Fruit fly (Drosophila melanogaster) whole organism, embryonic: ENCODE results near the gene Vha68-3.

ENCODE experiments used
- ATbp ChIP-seq: fragments of 200-800 bp; sonication (Bioruptor generic); optimal IDR thresholded peaks from 2 replicates; lab custom pipeline; 2017; ENCODE audit warnings: missing biosample characterization, mild to moderate bottlenecking, missing genetic modification characterization, missing genetic modification reagents
- B-H1 ChIP-seq: fragments of 200-800 bp; sonication (Bioruptor generic); IDR thresholded peaks from 3 replicates; pipeline ENCODE4 v1.3.6; 2022; ENCODE audit warnings: missing biosample characterization, missing genetic modification characterization
- CG11247 ChIP-seq: fragments of 200-800 bp; sonication (Bioruptor generic); IDR thresholded peaks from 2 replicates; pipeline ENCODE4 v1.3.6; 2022; ENCODE audit warnings: missing biosample characterization, missing genetic modification characterization
- CG11456 ChIP-seq: fragments of 200-800 bp; sonication (Bioruptor generic); IDR thresholded peaks from 3 replicates; pipeline ENCODE4 v1.3.6; 2022; ENCODE audit warnings: missing biosample characterization, missing genetic modification characterization
- CG14710 ChIP-seq: fragments of 200-800 bp; sonication (Bioruptor generic); optimal IDR thresholded peaks from 3 replicates; lab custom pipeline; 2019; ENCODE audit warnings: missing biosample characterization, mild to moderate bottlenecking, missing genetic modification characterization, moderate library complexity
- CG15073 ChIP-seq: fragments of 200-800 bp; sonication (Bioruptor generic); optimal IDR thresholded peaks from 2 replicates; lab custom pipeline; 2016; ENCODE audit warnings: missing biosample characterization, missing genetic modification characterization
- CG15514 ChIP-seq: fragments of 200-800 bp; sonication (Bioruptor generic); optimal IDR thresholded peaks from 3 replicates; lab custom pipeline; 2017; ENCODE audit warnings: missing biosample characterization, missing genetic modification characterization, mild to moderate bottlenecking, moderate library complexity, missing genetic modification reagents
- CG2202 ChIP-seq: fragments of 200-800 bp; sonication (Bioruptor generic); optimal IDR thresholded peaks from 2 replicates; lab custom pipeline; 2018; ENCODE audit warnings: missing biosample characterization, mild to moderate bottlenecking, missing genetic modification characterization
- CG30431 ChIP-seq: fragments of 200-800 bp; sonication (Bioruptor generic); optimal IDR thresholded peaks from 2 replicates; lab custom pipeline; 2017; ENCODE audit warnings: missing biosample characterization, missing genetic modification characterization
- CG3281 ChIP-seq: fragments of 200-800 bp; sonication (Bioruptor generic); optimal IDR thresholded peaks from 3 replicates; lab custom pipeline; 2017; ENCODE audit warnings: missing biosample characterization, mild to moderate bottlenecking, missing genetic modification characterization
- CG4617 ChIP-seq: fragments of 200-800 bp; sonication (Bioruptor generic); optimal IDR thresholded peaks from 3 replicates; lab custom pipeline; 2016; ENCODE audit warnings: missing biosample characterization, missing genetic modification characterization, borderline replicate concordance
- CG6854 ChIP-seq: fragments of 200-800 bp; sonication (Bioruptor generic); optimal IDR thresholded peaks from 3 replicates; lab custom pipeline; 2017; ENCODE audit warnings: missing biosample characterization, mild to moderate bottlenecking, missing genetic modification characterization
- CG7839 ChIP-seq: fragments of 200-800 bp; sonication (Bioruptor generic); optimal IDR thresholded peaks from 3 replicates; lab custom pipeline; 2018; ENCODE audit warnings: missing biosample characterization, mild to moderate bottlenecking, missing genetic modification characterization, moderate library complexity
- CG8089 ChIP-seq: fragments of 200-800 bp; sonication (Bioruptor generic); optimal IDR thresholded peaks from 3 replicates; lab custom pipeline; 2016; ENCODE audit warnings: missing biosample characterization, missing genetic modification characterization
- CG8478 ChIP-seq: fragments of >200 bp; optimal IDR thresholded peaks from 2 replicates; lab custom pipeline; 2018
- CoRest ChIP-seq: fragments of 200-800 bp; sonication (Bioruptor generic); optimal IDR thresholded peaks from 3 replicates; lab custom pipeline; 2018; ENCODE audit warnings: missing biosample characterization, mild to moderate bottlenecking, missing genetic modification characterization, moderate library complexity
- CrebB ChIP-seq: fragments of 200-800 bp; sonication (Bioruptor generic); optimal IDR thresholded peaks from 3 replicates; lab custom pipeline; 2018; ENCODE audit warnings: missing biosample characterization, mild to moderate bottlenecking, missing genetic modification characterization
- D ChIP-seq, 2 experiments: fragments of 200-800 bp in 1 of 2; fragments of >200 bp in 1 of 2; sonication (Bioruptor generic) in 1 of 2; optimal IDR thresholded peaks; 2 replicates in 1 of 2; 3 replicates in 1 of 2; lab custom pipeline; 2017; ENCODE audit warnings: mild to moderate bottlenecking in 1 of 2, missing biosample characterization in 1 of 2, missing genetic modification characterization in 1 of 2, missing genetic modification reagents in 1 of 2
- E2f2 ChIP-seq: fragments of 200-800 bp; sonication (Bioruptor generic); IDR thresholded peaks from 2 replicates; pipeline ENCODE4 v1.3.6; 2022; ENCODE audit warnings: missing biosample characterization, missing genetic modification characterization
- Hey ChIP-seq: fragments of 200-800 bp; sonication (Bioruptor generic); optimal IDR thresholded peaks from 3 replicates; lab custom pipeline; 2018; ENCODE audit warnings: missing biosample characterization, mild to moderate bottlenecking, missing genetic modification characterization
- HmgD ChIP-seq: fragments of 200-800 bp; sonication (Bioruptor generic); optimal IDR thresholded peaks from 3 replicates; lab custom pipeline; 2016; ENCODE audit warnings: missing biosample characterization, missing genetic modification characterization
- Hr51 ChIP-seq, 2 experiments: fragments of 200-800 bp; sonication (Bioruptor generic); optimal IDR thresholded peaks; 2 replicates in 1 of 2; 3 replicates in 1 of 2; lab custom pipeline; 2016 to 2018; ENCODE audit warnings: missing biosample characterization in 2 of 2, missing genetic modification characterization in 2 of 2, mild to moderate bottlenecking in 1 of 2, moderate library complexity in 1 of 2
- Max ChIP-seq: fragments of 200-800 bp; sonication (Bioruptor generic); optimal IDR thresholded peaks from 2 replicates; lab custom pipeline; 2016; ENCODE audit warnings: missing biosample characterization, mild to moderate bottlenecking, missing genetic modification characterization
- Opbp ChIP-seq: fragments of 200-800 bp; sonication (Bioruptor generic); IDR thresholded peaks from 3 replicates; pipeline ENCODE4 v1.3.6; 2022; ENCODE audit warnings: missing biosample characterization, missing genetic modification characterization; ENCODE audit not compliant: partially characterized antibody
- Optix ChIP-seq: fragments of 200-800 bp; sonication (Bioruptor generic); IDR thresholded peaks from 3 replicates; pipeline ENCODE4 v1.3.6; 2022; ENCODE audit warnings: missing biosample characterization, missing genetic modification characterization
- YL-1 ChIP-seq: fragments of 200-800 bp; sonication (Bioruptor generic); optimal IDR thresholded peaks from 3 replicates; lab custom pipeline; 2017; ENCODE audit warnings: missing biosample characterization, mild to moderate bottlenecking, missing genetic modification characterization
- aop ChIP-seq: fragments of 200-800 bp; sonication (Bioruptor generic); IDR thresholded peaks from 2 replicates; pipeline ENCODE4 v1.3.6; 2022; ENCODE audit warnings: missing biosample characterization, missing genetic modification characterization
- dan ChIP-seq: fragments of 200-800 bp; sonication (Bioruptor generic); IDR thresholded peaks from 2 replicates; pipeline ENCODE4 v1.3.6; 2022; ENCODE audit warnings: missing biosample characterization, missing genetic modification characterization
- disco-r ChIP-seq: fragments of 200-800 bp; sonication (Bioruptor generic); optimal IDR thresholded peaks from 2 replicates; lab custom pipeline; 2016; ENCODE audit warnings: missing biosample characterization, missing genetic modification characterization
- dm ChIP-seq: fragments of 200-800 bp; sonication (Bioruptor generic); optimal IDR thresholded peaks from 3 replicates; lab custom pipeline; 2016; ENCODE audit warnings: missing biosample characterization, missing genetic modification characterization
- dpn ChIP-seq, 2 experiments: fragments of 200-800 bp; sonication (Bioruptor generic); optimal IDR thresholded peaks; 3 replicates each; lab custom pipeline; 2016; ENCODE audit warnings: missing biosample characterization in 2 of 2, missing genetic modification characterization in 2 of 2
- fru ChIP-seq: fragments of >200 bp; optimal IDR thresholded peaks from 2 replicates; lab custom pipeline; 2017
- fu2 ChIP-seq: fragments of 200-800 bp; sonication (Bioruptor generic); optimal IDR thresholded peaks from 2 replicates; lab custom pipeline; 2016; ENCODE audit warnings: missing biosample characterization, missing genetic modification characterization
- hth ChIP-seq: fragments of >200 bp; optimal IDR thresholded peaks from 2 replicates; lab custom pipeline; 2017; ENCODE audit warnings: inconsistent platforms
- kah ChIP-seq: fragments of 200-800 bp; sonication (Bioruptor generic); optimal IDR thresholded peaks from 2 replicates; lab custom pipeline; 2018; ENCODE audit warnings: missing biosample characterization, mild to moderate bottlenecking, missing genetic modification characterization
- mld ChIP-seq: fragments of 200-800 bp; sonication (Bioruptor generic); IDR thresholded peaks from 3 replicates; pipeline ENCODE4 v1.3.6; 2022; ENCODE audit warnings: missing biosample characterization, missing genetic modification characterization; ENCODE audit not compliant: partially characterized antibody
- otp ChIP-seq: fragments of 200-800 bp; sonication (Bioruptor generic); IDR thresholded peaks from 3 replicates; pipeline ENCODE4, ENCODE4 v1.3.6; 2022; ENCODE audit warnings: missing biosample characterization, missing genetic modification characterization
- p53 ChIP-seq: fragments of 200-800 bp; sonication (Bioruptor generic); optimal IDR thresholded peaks from 2 replicates; lab custom pipeline; 2016; ENCODE audit warnings: missing biosample characterization, missing genetic modification characterization
- pnt ChIP-seq: fragments of 200-800 bp; sonication (Bioruptor generic); optimal IDR thresholded peaks from 3 replicates; lab custom pipeline; 2016; ENCODE audit warnings: missing biosample characterization, missing genetic modification characterization
- prd ChIP-seq, 3 experiments: fragments of >200 bp in 2 of 3; fragments of 200-800 bp in 1 of 3; sonication (Bioruptor generic) in 1 of 3; optimal IDR thresholded peaks in 2 of 3; IDR thresholded peaks in 1 of 3; 2 replicates in 2 of 3; 3 replicates in 1 of 3; pipeline versions ENCODE4 v1.3.6 to Lab custom; 2017 to 2022; ENCODE audit warnings: missing biosample characterization in 1 of 3, missing genetic modification characterization in 1 of 3
- pzg ChIP-seq: fragments of 200-800 bp; sonication (Bioruptor generic); optimal IDR thresholded peaks from 3 replicates; lab custom pipeline; 2018; ENCODE audit warnings: missing biosample characterization, mild to moderate bottlenecking, missing genetic modification characterization, moderate library complexity
- rib ChIP-seq: fragments of 200-800 bp; sonication (Bioruptor generic); IDR thresholded peaks from 2 replicates; pipeline ENCODE4 v1.3.6; 2022; ENCODE audit warnings: missing biosample characterization, missing genetic modification characterization
- sqz ChIP-seq: fragments of 200-800 bp; sonication (Bioruptor generic); optimal IDR thresholded peaks from 3 replicates; lab custom pipeline; 2018; ENCODE audit warnings: missing biosample characterization, mild to moderate bottlenecking, missing genetic modification characterization
- ssp ChIP-seq: fragments of 200-800 bp; sonication (Bioruptor generic); IDR thresholded peaks from 2 replicates; pipeline ENCODE4 v1.3.6; 2022; ENCODE audit warnings: missing biosample characterization, missing genetic modification characterization
- stc ChIP-seq: fragments of 200-800 bp; sonication (Bioruptor generic); IDR thresholded peaks from 2 replicates; pipeline ENCODE4 v1.3.6; 2022; ENCODE audit warnings: missing biosample characterization, missing genetic modification characterization
- tap ChIP-seq: fragments of 200-800 bp; optimal IDR thresholded peaks from 3 replicates; lab custom pipeline; 2019; ENCODE audit warnings: missing biosample characterization, mild to moderate bottlenecking, missing genetic modification characterization, moderate library complexity
- usp ChIP-seq: fragments of >200 bp; optimal IDR thresholded peaks from 2 replicates; lab custom pipeline; 2017; ENCODE audit warnings: missing biosample characterization, missing genetic modification characterization
- wor ChIP-seq: fragments of 200-800 bp; sonication (Bioruptor generic); IDR thresholded peaks from 2 replicates; pipeline ENCODE4 v1.3.6; 2022; ENCODE audit warnings: missing biosample characterization, missing genetic modification characterization
- zen ChIP-seq: fragments of 200-800 bp; sonication (Bioruptor generic); optimal IDR thresholded peaks from 3 replicates; lab custom pipeline; 2018; ENCODE audit warnings: missing biosample characterization, mild to moderate bottlenecking, missing genetic modification characterization, moderate library complexity

The Vha68-3 gene

DNA sequence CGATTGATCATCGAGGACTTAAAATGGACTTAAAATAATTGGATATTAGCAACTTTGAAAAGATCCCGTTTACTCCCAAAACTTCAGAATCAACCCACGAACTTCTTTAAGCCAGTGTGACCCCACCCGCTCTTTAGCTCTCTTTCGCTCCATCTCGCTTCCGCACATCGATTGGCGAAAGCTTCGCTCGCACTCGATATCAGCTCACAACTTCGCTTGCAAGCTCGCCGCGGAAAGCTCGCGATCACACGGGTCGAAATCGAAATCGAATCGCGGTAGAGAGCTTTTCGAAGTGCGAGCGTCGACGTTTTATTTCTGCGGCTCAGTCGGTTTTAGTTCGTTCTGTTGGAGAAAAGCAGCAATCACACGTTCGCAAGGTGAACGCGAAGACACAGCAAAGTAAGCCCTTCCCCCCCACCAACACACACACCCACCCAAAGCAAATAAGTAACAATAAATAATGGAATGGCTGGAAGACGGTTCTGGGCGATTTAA, 4.5 kb upstream of the Vha68-3 start, which contains the start of gene Vha68-2 (continued):
- TF ChIP-seq wor (GFP tag; lab: Robert Waterston, UW): no peak
- peak; percentile 44; the same call in 1 of the 2 replicates for TF ChIP-seq ssp (GFP tag; lab: Robert Waterston, UW)
- no peak for TF ChIP-seq Max (GFP tag; lab: Kevin White, UChicago)
- TF ChIP-seq CG11456: peak; percentile 82; the same call in 2 of the 3 replicates
- no peak for TF ChIP-seq Optix (GFP tag; lab: Robert Waterston, UW)
- no peak for TF ChIP-seq CG30431
- peak; percentile 14 for TF ChIP-seq fu2 (GFP tag; lab: Kevin White, UChicago)
- TF ChIP-seq dan (GFP tag; lab: Robert Waterston, UW): no peak
- peak; percentile 58 for TF ChIP-seq CG8089 (GFP tag; lab: Kevin White, UChicago)
- TF ChIP-seq fru (lab: Kevin White, UChicago): no peak
- TF ChIP-seq CG7839 (tag; lab: Kevin White, UChicago): no peak
- peak; percentile 84 for TF ChIP-seq CG15514 (GFP tag; lab: Kevin White, UChicago)
- TF ChIP-seq B-H1 (GFP tag; lab: Robert Waterston, UW): no peak
- TF ChIP-seq CrebB (tag; lab: Kevin White, UChicago): peak; percentile 81
- no peak for TF ChIP-seq hth (lab: Kevin White, UChicago)
- peak; percentile 76; the same call in 1 of the 2 replicates for TF ChIP-seq CG11247 (GFP tag; lab: Robert Waterston, UW)
- no peak for TF ChIP-seq sqz
- no peak for TF ChIP-seq CG8478 (lab: Kevin White, UChicago)
- TF ChIP-seq CG14710 (tag; lab: Kevin White, UChicago): peak; percentile 99
- TF ChIP-seq HmgD (GFP tag; lab: Kevin White, UChicago): peak; percentile 79
- peak; percentile 54 for TF ChIP-seq CoRest (tag; lab: Kevin White, UChicago)
- peak; percentile 52 for TF ChIP-seq Hey (tag; lab: Kevin White, UChicago)
- TF ChIP-seq kah (GFP tag; lab: Kevin White, UChicago): no peak
- TF ChIP-seq D (optimal IDR thresholded peaks at IDR 0.05; lab: Kevin White, UChicago): no peak
- no peak for TF ChIP-seq D (GFP tag; optimal IDR thresholded peaks at IDR 0.05; lab: Kevin White, UChicago)
- peak; percentile 89 for TF ChIP-seq pzg (GFP tag; lab: Kevin White, UChicago)
- no peak for TF ChIP-seq pnt (GFP tag; lab: Kevin White, UChicago)
- TF ChIP-seq CG2202 (tag; lab: Kevin White, UChicago): no peak
- TF ChIP-seq otp (GFP tag; lab: Robert Waterston, UW): no peak
- no peak for TF ChIP-seq CG6854 (GFP tag; lab: Kevin White, UChicago)

DNA sequence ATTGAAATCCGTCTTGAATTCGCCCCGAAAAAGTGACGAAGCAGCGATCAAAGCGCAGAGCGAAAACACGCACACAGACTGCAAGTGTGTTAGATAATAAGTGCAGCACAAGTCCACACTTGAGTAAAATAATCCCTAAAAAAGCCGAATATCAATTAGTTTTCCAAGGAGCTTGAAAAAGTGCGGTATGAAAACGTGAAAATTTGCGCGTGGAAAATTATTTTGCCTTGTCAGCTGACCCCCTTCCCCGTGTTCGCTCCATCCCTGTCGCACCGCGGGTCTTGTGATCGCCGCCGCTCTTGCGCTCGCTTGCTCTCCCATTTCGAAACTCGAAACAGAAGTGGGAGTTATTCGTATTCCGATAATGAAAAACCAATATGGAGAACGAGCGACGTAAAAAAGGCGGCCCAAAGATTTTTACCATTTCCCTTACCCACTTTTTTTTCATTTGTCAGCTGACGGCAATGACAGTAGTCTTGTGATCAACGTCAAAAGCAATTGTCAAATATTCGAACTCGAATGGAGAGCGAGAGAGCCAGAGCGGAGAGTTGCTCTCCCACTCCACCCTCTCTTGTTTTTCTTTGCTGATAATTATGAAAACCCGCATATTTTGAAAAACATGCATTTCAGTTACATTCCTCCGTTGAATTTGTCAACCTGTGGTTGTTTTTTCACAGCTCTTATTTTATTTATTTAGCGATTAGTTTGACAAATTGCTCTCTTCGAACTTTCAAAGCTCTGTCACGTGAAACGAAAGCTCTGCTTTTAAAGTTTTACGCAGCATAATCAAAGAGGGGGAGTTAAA, 3.8 kb upstream of the Vha68-3 start:
- TF ChIP-seq Opbp (0 out of 3 replicates have a peak, but pooled peaks have one; percentile 25), YL-1 (peak; percentile 20), rib (GFP tag; lab: Robert Waterston, UW) (no peak), dpn (GFP tag; optimal IDR thresholded peaks at IDR 0.05; lab: Kevin White, UChicago) (no peak), disco-r (GFP tag; lab: Kevin White, UChicago) (no peak), mld (GFP tag; lab: Robert Waterston, UW) (no peak), CG15073 (no peak), aop (no peak), usp (no peak), CG4617 (GFP tag; lab: Kevin White, UChicago) (no peak), Hr51 (GFP tag; optimal IDR thresholded peaks at IDR 0.05; lab: Kevin White, UChicago) (no peak), p53 (no peak), CG3281 (GFP tag; lab: Kevin White, UChicago) (no peak), dm (GFP tag; lab: Kevin White, UChicago) (no peak), stc (GFP tag; lab: Robert Waterston, UW) (no peak), E2f2 (GFP tag; lab: Robert Waterston, UW) (peak; percentile 21; the same call in 1 of the 2 replicates), prd (optimal IDR thresholded peaks at IDR 0.05; lab: Kevin White, UChicago) (no peak), prd (GFP tag; IDR thresholded peaks at IDR 0.05; lab: Robert Waterston, UW) (0 out of 3 replicates have a peak, but pooled peaks have one; percentile 18), ATbp (GFP tag; lab: Kevin White, UChicago) (no peak), zen (tag; lab: Kevin White, UChicago) (no peak), tap (no peak)
